Fruit fly (Drosophila melanogaster) whole organism, embryonic: ENCODE results near the gene ppk20.

Source experiments
- Bteb2 ChIP-seq: fragments of 200-800 bp; sonication (Bioruptor generic); optimal IDR thresholded peaks from 2 replicates; lab custom pipeline; 2016; ENCODE audit warnings: missing biosample characterization, missing genetic modification characterization
- CG10462 ChIP-seq: fragments of 200-800 bp; sonication (Bioruptor generic); optimal IDR thresholded peaks from 2 replicates; lab custom pipeline; 2016; ENCODE audit warnings: missing biosample characterization, missing genetic modification characterization
- CG12219 ChIP-seq: fragments of 200-800 bp; sonication (Bioruptor generic); optimal IDR thresholded peaks from 3 replicates; lab custom pipeline; 2018; ENCODE audit warnings: missing biosample characterization, mild to moderate bottlenecking, missing genetic modification characterization
- CG12391 ChIP-seq: fragments of 200-800 bp; sonication (Bioruptor generic); optimal IDR thresholded peaks from 3 replicates; lab custom pipeline; 2018; ENCODE audit warnings: missing biosample characterization, mild to moderate bottlenecking, missing genetic modification characterization, moderate library complexity
- CG12659 ChIP-seq: fragments of 200-800 bp; sonication (Bioruptor generic); optimal IDR thresholded peaks from 3 replicates; lab custom pipeline; 2017; ENCODE audit warnings: mild to moderate bottlenecking, missing biosample characterization, missing genetic modification reagents, missing genetic modification characterization
- CG12769 ChIP-seq: fragments of 200-800 bp; sonication (Bioruptor generic); optimal IDR thresholded peaks from 2 replicates; lab custom pipeline; 2019; ENCODE audit warnings: missing biosample characterization, mild to moderate bottlenecking, missing genetic modification characterization, moderate library complexity
- CG2678 ChIP-seq: fragments of 200-800 bp; sonication (Bioruptor generic); optimal IDR thresholded peaks from 3 replicates; lab custom pipeline; 2019; ENCODE audit warnings: missing biosample characterization, mild to moderate bottlenecking, missing genetic modification characterization, moderate library complexity
- CG31365 ChIP-seq: fragments of 200-800 bp; sonication (Bioruptor generic); optimal IDR thresholded peaks from 2 replicates; lab custom pipeline; 2018; ENCODE audit warnings: missing biosample characterization, mild to moderate bottlenecking, missing genetic modification characterization
- CG32532 ChIP-seq: fragments of 200-800 bp; sonication (Bioruptor generic); IDR thresholded peaks from 2 replicates; pipeline ENCODE4 v1.3.6; 2022; ENCODE audit warnings: missing biosample characterization, missing genetic modification characterization
- CG32767 ChIP-seq: fragments of 200-800 bp; sonication (Bioruptor generic); IDR thresholded peaks from 2 replicates; pipeline ENCODE4 v1.3.6; 2022; ENCODE audit warnings: missing biosample characterization, missing genetic modification characterization
- CG33213 ChIP-seq: fragments of 200-800 bp; sonication (Bioruptor generic); optimal IDR thresholded peaks from 3 replicates; lab custom pipeline; 2016; ENCODE audit warnings: missing biosample characterization, missing genetic modification characterization
- CG34224 ChIP-seq: fragments of 200-800 bp; sonication (Bioruptor generic); IDR thresholded peaks from 3 replicates; pipeline ENCODE4 v1.3.6; 2022; ENCODE audit warnings: missing biosample characterization, missing genetic modification characterization; ENCODE audit not compliant: partially characterized antibody
- CG4707 ChIP-seq: fragments of 200-800 bp; sonication (Bioruptor generic); optimal IDR thresholded peaks from 2 replicates; lab custom pipeline; 2018; ENCODE audit warnings: missing biosample characterization, mild to moderate bottlenecking, missing genetic modification characterization, moderate library complexity
- CG4820 ChIP-seq: fragments of 200-800 bp; sonication (Bioruptor generic); optimal IDR thresholded peaks from 3 replicates; lab custom pipeline; 2016; ENCODE audit warnings: missing biosample characterization, missing genetic modification characterization
- CG6765 ChIP-seq: fragments of 200-800 bp; sonication (Bioruptor generic); optimal IDR thresholded peaks from 3 replicates; lab custom pipeline; 2017; ENCODE audit warnings: missing biosample characterization, mild to moderate bottlenecking, missing genetic modification characterization
- CG7928 ChIP-seq: fragments of 200-800 bp; sonication (Bioruptor generic); optimal IDR thresholded peaks from 2 replicates; lab custom pipeline; 2017; ENCODE audit warnings: missing biosample characterization, mild to moderate bottlenecking, missing genetic modification characterization
- CG8924 ChIP-seq: fragments of 200-800 bp; optimal IDR thresholded peaks from 3 replicates; lab custom pipeline; 2019; ENCODE audit warnings: missing biosample characterization, mild to moderate bottlenecking, missing genetic modification characterization, moderate library complexity
- Chrac-16 ChIP-seq: fragments of 200-800 bp; sonication (Bioruptor generic); optimal IDR thresholded peaks from 3 replicates; lab custom pipeline; 2016; ENCODE audit warnings: missing biosample characterization, missing genetic modification characterization
- Dip3 ChIP-seq: fragments of 200-800 bp; sonication (Bioruptor generic); optimal IDR thresholded peaks from 3 replicates; lab custom pipeline; 2016; ENCODE audit warnings: missing biosample characterization, missing genetic modification characterization
- Dll ChIP-seq: fragments of 200-800 bp; sonication (Bioruptor generic); IDR thresholded peaks from 4 replicates; pipeline ENCODE4 v1.3.6; 2022; ENCODE audit warnings: missing biosample characterization, missing genetic modification characterization; ENCODE audit not compliant: partially characterized antibody
- Doc2 ChIP-seq: fragments of 200-800 bp; sonication (Bioruptor generic); IDR thresholded peaks from 2 replicates; pipeline ENCODE4 v1.3.6; 2022; ENCODE audit warnings: missing biosample characterization, missing genetic modification characterization
- Dp ChIP-seq: fragments of 200-800 bp; sonication (Bioruptor generic); optimal IDR thresholded peaks from 2 replicates; lab custom pipeline; 2018; ENCODE audit warnings: missing biosample characterization, mild to moderate bottlenecking, missing genetic modification characterization, moderate library complexity
- Drgx ChIP-seq: fragments of 200-800 bp; sonication (Bioruptor generic); IDR thresholded peaks from 2 replicates; pipeline ENCODE4 v1.3.6; 2022; ENCODE audit warnings: missing biosample characterization, missing genetic modification characterization
- Fer2 ChIP-seq: fragments of 200-800 bp; sonication (Bioruptor generic); optimal IDR thresholded peaks from 2 replicates; lab custom pipeline; 2018; ENCODE audit warnings: missing biosample characterization, mild to moderate bottlenecking, missing genetic modification characterization, moderate library complexity
- Hmx ChIP-seq: fragments of 200-800 bp; sonication (Bioruptor generic); optimal IDR thresholded peaks from 2 replicates; lab custom pipeline; 2016; ENCODE audit warnings: missing biosample characterization, missing genetic modification characterization
- Rfx ChIP-seq: fragments of 200-800 bp; sonication (Bioruptor generic); IDR thresholded peaks from 2 replicates; pipeline ENCODE4 v1.3.6; 2022; ENCODE audit warnings: missing biosample characterization, missing genetic modification characterization
- Sox102F ChIP-seq: fragments of 200-800 bp; sonication (Bioruptor generic); optimal IDR thresholded peaks from 2 replicates; lab custom pipeline; 2018; ENCODE audit warnings: missing biosample characterization, mild to moderate bottlenecking, missing genetic modification characterization, moderate library complexity
- Stat92E ChIP-seq, 3 experiments: fragments of >200 bp in 2 of 3; fragments of 200-800 bp in 1 of 3; sonication (Bioruptor generic) in 1 of 3; optimal IDR thresholded peaks; 2 replicates each; lab custom pipeline; 2017 to 2019; ENCODE audit warnings: missing biosample characterization in 3 of 3, missing genetic modification characterization in 3 of 3, mild to moderate bottlenecking in 1 of 3, moderate library complexity in 1 of 3
- YL-1 ChIP-seq: fragments of 200-800 bp; sonication (Bioruptor generic); optimal IDR thresholded peaks from 3 replicates; lab custom pipeline; 2017; ENCODE audit warnings: missing biosample characterization, mild to moderate bottlenecking, missing genetic modification characterization
- ase ChIP-seq: fragments of 200-800 bp; sonication (Bioruptor generic); IDR thresholded peaks from 3 replicates; pipeline ENCODE4 v1.3.6; 2022; ENCODE audit warnings: missing biosample characterization, missing genetic modification characterization
- cato ChIP-seq: fragments of 200-800 bp; sonication (Bioruptor generic); optimal IDR thresholded peaks from 2 replicates; lab custom pipeline; 2016; ENCODE audit warnings: missing biosample characterization, missing genetic modification characterization, borderline replicate concordance
- cg ChIP-seq: fragments of 200-800 bp; sonication (Bioruptor generic); optimal IDR thresholded peaks from 3 replicates; lab custom pipeline; 2019; ENCODE audit warnings: missing biosample characterization, mild to moderate bottlenecking, missing genetic modification characterization, moderate library complexity
- chinmo ChIP-seq: fragments of 200-800 bp; sonication (Bioruptor generic); IDR thresholded peaks from 4 replicates; pipeline ENCODE4 v1.3.6; 2022; ENCODE audit warnings: missing biosample characterization, missing genetic modification characterization; ENCODE audit not compliant: partially characterized antibody
- eve ChIP-seq, 2 experiments: fragments of >200 bp; optimal IDR thresholded peaks; 2 replicates each; lab custom pipeline; 2017; ENCODE audit warnings: missing biosample characterization in 2 of 2, missing genetic modification characterization in 2 of 2
- eyg ChIP-seq: fragments of 200-800 bp; sonication (Bioruptor generic); optimal IDR thresholded peaks from 3 replicates; lab custom pipeline; 2016; ENCODE audit warnings: missing biosample characterization, missing genetic modification characterization
- gce ChIP-seq: fragments of 200-800 bp; sonication (Bioruptor generic); IDR thresholded peaks from 3 replicates; pipeline ENCODE4 v1.3.6; 2022; ENCODE audit warnings: missing biosample characterization, missing genetic modification characterization
- kay ChIP-seq: fragments of 200-800 bp; sonication (Bioruptor generic); optimal IDR thresholded peaks from 2 replicates; lab custom pipeline; 2016; ENCODE audit warnings: missing biosample characterization, missing genetic modification characterization
- kni ChIP-seq: fragments of 200-800 bp; sonication (Bioruptor generic); optimal IDR thresholded peaks from 3 replicates; lab custom pipeline; 2017; ENCODE audit warnings: mild to moderate bottlenecking, missing biosample characterization, missing genetic modification reagents, missing genetic modification characterization
- nerfin-1 ChIP-seq: fragments of 200-800 bp; sonication (Bioruptor generic); optimal IDR thresholded peaks from 3 replicates; lab custom pipeline; 2019; ENCODE audit warnings: missing biosample characterization, mild to moderate bottlenecking, missing genetic modification characterization, moderate library complexity
- nerfin-2 ChIP-seq: fragments of 200-800 bp; sonication (Bioruptor generic); IDR thresholded peaks from 2 replicates; pipeline ENCODE4 v1.3.6; 2022; ENCODE audit warnings: missing biosample characterization, missing genetic modification characterization; ENCODE audit not compliant: partially characterized antibody
- onecut ChIP-seq: fragments of 200-800 bp; sonication (Bioruptor generic); IDR thresholded peaks from 2 replicates; pipeline ENCODE4 v1.3.6; 2022; ENCODE audit warnings: missing biosample characterization, missing genetic modification characterization
- pum ChIP-seq: fragments of 200-800 bp; sonication (Bioruptor generic); optimal IDR thresholded peaks from 2 replicates; lab custom pipeline; 2016; ENCODE audit warnings: missing biosample characterization, missing genetic modification characterization
- repo ChIP-seq: fragments of 200-800 bp; sonication (Bioruptor generic); optimal IDR thresholded peaks from 2 replicates; lab custom pipeline; 2016; ENCODE audit warnings: missing biosample characterization, missing genetic modification characterization
- sd ChIP-seq: fragments of 200-800 bp; sonication (Bioruptor generic); optimal IDR thresholded peaks from 3 replicates; lab custom pipeline; 2018; ENCODE audit warnings: missing biosample characterization, mild to moderate bottlenecking, missing genetic modification characterization, moderate library complexity
- ssp ChIP-seq: fragments of 200-800 bp; sonication (Bioruptor generic); IDR thresholded peaks from 2 replicates; pipeline ENCODE4 v1.3.6; 2022; ENCODE audit warnings: missing biosample characterization, missing genetic modification characterization
- tap ChIP-seq: fragments of 200-800 bp; optimal IDR thresholded peaks from 3 replicates; lab custom pipeline; 2019; ENCODE audit warnings: missing biosample characterization, mild to moderate bottlenecking, missing genetic modification characterization, moderate library complexity
- tgo ChIP-seq: fragments of 200-800 bp; sonication (Bioruptor generic); IDR thresholded peaks from 3 replicates; pipeline ENCODE4 v1.3.6; 2022; ENCODE audit warnings: missing biosample characterization, missing genetic modification characterization
- tio ChIP-seq: fragments of 200-800 bp; sonication (Bioruptor generic); optimal IDR thresholded peaks from 2 replicates; lab custom pipeline; 2017; ENCODE audit warnings: missing biosample characterization, missing genetic modification characterization, inconsistent platforms
- tup ChIP-seq: fragments of 200-800 bp; sonication (Bioruptor generic); optimal IDR thresholded peaks from 2 replicates; lab custom pipeline; 2016; ENCODE audit warnings: missing biosample characterization, mild to moderate bottlenecking, missing genetic modification characterization, moderate library complexity
- vfl ChIP-seq: fragments of 200-800 bp; sonication (Bioruptor generic); optimal IDR thresholded peaks from 2 replicates; lab custom pipeline; 2016; ENCODE audit warnings: missing biosample characterization, missing genetic modification characterization
- yki ChIP-seq: fragments of >200 bp; optimal IDR thresholded peaks from 3 replicates; lab custom pipeline; 2018

The ppk20 gene

dm6 chr3R:29682152-29682600 lies 13.5 kb upstream of the ppk20 start, which contains the start of the genes CG7582 and Gycalpha99B (continued):
- TF ChIP-seq Dll (GFP tag; lab: Robert Waterston, UW) (peak; percentile 35; the same call in 1 of the 4 replicates), ssp (no peak), kay (GFP tag; lab: Kevin White, UChicago) (no peak), CG32532 (peak; percentile 22; the same call in 1 of the 2 replicates), onecut (GFP tag; lab: Robert Waterston, UW) (peak; percentile 64), CG31365 (tag; lab: Kevin White, UChicago) (peak; percentile 31), Dp (GFP tag; lab: Kevin White, UChicago) (no peak), cato (GFP tag; lab: Kevin White, UChicago) (no peak), CG10462 (no peak), CG33213 (GFP tag; lab: Kevin White, UChicago) (no peak), Hmx (no peak), pum (GFP tag; lab: Kevin White, UChicago) (no peak), YL-1 (GFP tag; lab: Kevin White, UChicago) (no peak), CG6765 (GFP tag; lab: Kevin White, UChicago) (no peak), CG34224 (GFP tag; lab: Robert Waterston, UW) (0 out of 3 replicates have a peak, but pooled peaks have one; percentile 13), tap (tag; lab: Kevin White, UChicago) (no peak), eve (GFP tag; optimal IDR thresholded peaks at IDR 0.05; lab: Kevin White, UChicago) (no peak), CG12769 (tag; lab: Kevin White, UChicago) (peak; percentile 41), Fer2 (tag; lab: Kevin White, UChicago) (no peak), Chrac-16 (no peak), vfl (no peak), Doc2 (GFP tag; lab: Robert Waterston, UW) (no peak), Bteb2 (GFP tag; lab: Kevin White, UChicago) (no peak), Stat92E (GFP tag; optimal IDR thresholded peaks at IDR 0.05; lab: Kevin White, UChicago) (no peak), Drgx (GFP tag; lab: Robert Waterston, UW) (peak; percentile 38; the same call in 1 of the 2 replicates), Dip3 (no peak), CG12219 (GFP tag; lab: Kevin White, UChicago) (no peak), CG7928 (no peak), Rfx (GFP tag; lab: Robert Waterston, UW) (no peak), CG32767 (GFP tag; lab: Robert Waterston, UW) (no peak; the same call in 1 of the 2 replicates), yki (lab: Kevin White, UChicago) (peak; percentile 65), tgo (GFP tag; lab: Robert Waterston, UW) (no peak), sd (tag; lab: Kevin White, UChicago) (peak; percentile 89), CG12659 (GFP tag; lab: Kevin White, UChicago) (no peak), cg (GFP tag; lab: Kevin White, UChicago) (peak; percentile 48), CG4820 (GFP tag; lab: Kevin White, UChicago) (no peak), Sox102F (GFP tag; lab: Kevin White, UChicago) (no peak), nerfin-2 (peak; percentile 11; the same call in 1 of the 2 replicates), eyg (GFP tag; lab: Kevin White, UChicago) (no peak), CG2678 (tag; lab: Kevin White, UChicago) (no peak), CG4707 (GFP tag; lab: Kevin White, UChicago) (no peak), kni (GFP tag; lab: Kevin White, UChicago) (peak; percentile 49), repo (GFP tag; lab: Kevin White, UChicago) (no peak), CG12391 (no peak), tup (GFP tag; lab: Kevin White, UChicago) (no peak), ase (GFP tag; lab: Robert Waterston, UW) (no peak), gce (GFP tag; lab: Robert Waterston, UW) (no peak), CG8924 (tag; lab: Kevin White, UChicago) (no peak), chinmo (GFP tag; lab: Robert Waterston, UW) (peak; percentile 91; the same call in 2 of the 4 replicates), nerfin-1 (tag; lab: Kevin White, UChicago) (peak; percentile 71), tio (GFP tag; lab: Kevin White, UChicago) (no peak)
